Worm (Caenorhabditis elegans): ENCODE measurements around the gene F59E12.8.

F59E12.8 gene

ce11 chrII:5649236-5650004 is 12.7 kb upstream of the F59E12.8 start, which contains the start of the genes sam-4, F59E12.17 and zyg-1 (continued):
- TF ChIP-seq ceh-19 (GFP tag; optimal IDR thresholded peaks at IDR 0.05) (no peak), npax-4 (tag; optimal IDR thresholded peaks at IDR 0.05) (no peak), syd-9 (tag; optimal IDR thresholded peaks at IDR 0.05) (no peak), zip-5 (tag; optimal IDR thresholded peaks at IDR 0.05) (peak; percentile 20), hlh-6 (tag; optimal IDR thresholded peaks at IDR 0.05) (no peak), ahr-1 (tag; optimal IDR thresholded peaks at IDR 0.05) (no peak), fkh-6 (tag; optimal IDR thresholded peaks at IDR 0.05) (no peak), ceh-14 (tag; optimal IDR thresholded peaks at IDR 0.05) (peak; percentile 29), madf-2 (tag; optimal IDR thresholded peaks at IDR 0.05) (no peak)

- TF ChIP-seq fkh-10 (GFP tag; optimal IDR thresholded peaks at IDR 0.05), result no peak
- no peak for TF ChIP-seq tbx-7 (tag; optimal IDR thresholded peaks at IDR 0.05)
- no peak for TF ChIP-seq lin-11 (tag; optimal IDR thresholded peaks at IDR 0.05)
- TF ChIP-seq tbx-2 (tag; optimal IDR thresholded peaks at IDR 0.05), result no peak
- no peak for TF ChIP-seq pag-3 (tag; optimal IDR thresholded peaks at IDR 0.05; ENCODE audit: borderline replicate concordance)
- TF ChIP-seq nhr-232 (tag; optimal IDR thresholded peaks at IDR 0.05), result no peak
- TF ChIP-seq che-1 (tag; optimal IDR thresholded peaks at IDR 0.05), result no peak
- no peak for TF ChIP-seq pat-9 (tag; optimal IDR thresholded peaks at IDR 0.05)
- no peak for TF ChIP-seq ttx-3 (tag; optimal IDR thresholded peaks at IDR 0.05)
- no peak for TF ChIP-seq gmeb-2 (tag; optimal IDR thresholded peaks at IDR 0.05)
- TF ChIP-seq npax-4 (tag; optimal IDR thresholded peaks at IDR 0.05), result no peak
- no peak for TF ChIP-seq dve-1 (tag; optimal IDR thresholded peaks at IDR 0.05)
- TF ChIP-seq unc-3 (GFP tag; conservative IDR thresholded peaks at IDR 0.05), result no peak
- no peak for TF ChIP-seq unc-3 (tag; optimal IDR thresholded peaks at IDR 0.05)
- no peak for TF ChIP-seq rnt-1 (tag; optimal IDR thresholded peaks at IDR 0.05)
- TF ChIP-seq hlh-13 (GFP tag; optimal IDR thresholded peaks at IDR 0.05), result no peak
- no peak for TF ChIP-seq ztf-16 (tag; optimal IDR thresholded peaks at IDR 0.05)
- TF ChIP-seq ceh-31 (tag; optimal IDR thresholded peaks at IDR 0.05), result no peak
- TF ChIP-seq ama-1 (optimal IDR thresholded peaks at IDR 0.05), result no peak
- no peak for TF ChIP-seq ceh-14 (tag; optimal IDR thresholded peaks at IDR 0.05)
Observed at ce11 chrII:5648272-5648671, 11.5 kb upstream of the F59E12.8 start, which contains the start of gene ddl-1. ddl-1 (minus strand) TSS chrII:5648372.

ce11 chrII:5646942-5647341 is 10.2 kb upstream of the F59E12.8 start, which contains the start of gene F59E12.9:
F59E12.9 (minus strand) TSS chrII:5647042.
- TF ChIP-seq dve-1 (tag; optimal IDR thresholded peaks at IDR 0.05) (no peak), pqm-1 (tag; optimal IDR thresholded peaks at IDR 0.05) (no peak), ets-4 (tag; optimal IDR thresholded peaks at IDR 0.05) (no peak), ceh-6 (GFP tag; optimal IDR thresholded peaks at IDR 0.05) (no peak), dmd-4 (tag; optimal IDR thresholded peaks at IDR 0.05; ENCODE audit: borderline replicate concordance) (no peak), pha-4 (tag; optimal IDR thresholded peaks at IDR 0.05) (no peak), F13H6.1 (tag; optimal IDR thresholded peaks at IDR 0.05) (no peak), fkh-6 (tag; optimal IDR thresholded peaks at IDR 0.05) (no peak), ceh-45 (GFP tag; IDR thresholded peaks at IDR 0.05) (no peak), eyg-1 (tag; optimal IDR thresholded peaks at IDR 0.05) (no peak), pros-1 (tag; optimal IDR thresholded peaks at IDR 0.05) (no peak), ztf-16 (tag; optimal IDR thresholded peaks at IDR 0.05) (no peak), hlh-13 (GFP tag; optimal IDR thresholded peaks at IDR 0.05) (no peak), ceh-31 (tag; optimal IDR thresholded peaks at IDR 0.05) (no peak), tbx-7 (tag; optimal IDR thresholded peaks at IDR 0.05) (no peak), hlh-30 (tag; optimal IDR thresholded peaks at IDR 0.05; ENCODE audit: insufficient read depth) (no peak)

- TF ChIP-seq ceh-24 (tag; optimal IDR thresholded peaks at IDR 0.05) (no peak), lin-11 (tag; optimal IDR thresholded peaks at IDR 0.05) (no peak), mec-3 (tag; optimal IDR thresholded peaks at IDR 0.05; ENCODE audit: borderline replicate concordance) (no peak), F13H6.1 (tag; optimal IDR thresholded peaks at IDR 0.05) (no peak), nhr-11 (tag; optimal IDR thresholded peaks at IDR 0.05) (no peak), ceh-9 (tag; optimal IDR thresholded peaks at IDR 0.05) (no peak), ceh-34 (tag; optimal IDR thresholded peaks at IDR 0.05) (no peak), lim-6 (tag; optimal IDR thresholded peaks at IDR 0.05) (no peak), ref-2 (tag; optimal IDR thresholded peaks at IDR 0.05) (no peak), tbx-7 (tag; optimal IDR thresholded peaks at IDR 0.05) (no peak), K02D7.2 (tag; optimal IDR thresholded peaks at IDR 0.05) (no peak), ahr-1 (tag; optimal IDR thresholded peaks at IDR 0.05) (no peak), pqm-1 (tag; optimal IDR thresholded peaks at IDR 0.05) (no peak), tbx-2 (tag; optimal IDR thresholded peaks at IDR 0.05) (no peak), T23F11.4 (GFP tag; optimal IDR thresholded peaks at IDR 0.05) (no peak)
Observed at ce11 chrII:5642110-5642509, 5.4 kb upstream of the F59E12.8 start.

Data from whole organism, late embryonic.